Fruit fly (Drosophila melanogaster): ENCODE data around the gene CG31815.

The CG31815 gene

DNA sequence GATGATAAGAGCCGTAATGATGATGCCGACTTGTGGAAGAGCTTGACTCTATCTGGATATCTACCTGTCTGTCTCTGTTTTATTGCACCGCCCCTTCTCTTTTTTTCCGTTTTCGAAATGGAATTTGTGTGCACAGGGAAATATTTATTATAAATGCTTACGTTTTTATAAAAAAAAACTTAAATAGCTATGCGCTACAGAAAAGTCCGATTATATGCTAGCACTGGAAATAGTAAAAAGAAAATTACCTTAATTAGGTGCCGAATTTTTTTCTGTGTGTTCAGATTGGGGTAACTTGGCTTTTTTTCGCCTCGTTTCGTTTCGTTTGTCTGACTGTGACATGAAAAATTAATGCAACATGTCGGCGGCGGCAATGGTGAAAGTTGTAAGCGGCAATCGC is 13.7 kb upstream of the CG31815 start (continued):
- TF ChIP-seq CG6854 (GFP tag; optimal IDR thresholded peaks at IDR 0.05) (peak; percentile 51), CG1621 (tag; optimal IDR thresholded peaks at IDR 0.05) (peak; percentile 69), CG7368 (GFP tag; optimal IDR thresholded peaks at IDR 0.05) (peak; percentile 86), fd85E (GFP tag; optimal IDR thresholded peaks at IDR 0.05) (peak; percentile 36), CG32006 (GFP tag; optimal IDR thresholded peaks at IDR 0.05) (peak; percentile 93), CG16779 (tag; optimal IDR thresholded peaks at IDR 0.05) (peak; percentile 20), esn (GFP tag; optimal IDR thresholded peaks at IDR 0.05) (peak; percentile 83), Smox (GFP tag; optimal IDR thresholded peaks at IDR 0.05) (peak; percentile 76), net (GFP tag; optimal IDR thresholded peaks at IDR 0.05) (peak; percentile 81), Gug (GFP tag; IDR thresholded peaks at IDR 0.05) (peak; percentile 82), CG4318 (GFP tag; optimal IDR thresholded peaks at IDR 0.05) (peak; percentile 85), salr (GFP tag; optimal IDR thresholded peaks at IDR 0.05) (peak; percentile 43 to 61), Sox15 (GFP tag; optimal IDR thresholded peaks at IDR 0.05) (peak; percentile 70)

DNA sequence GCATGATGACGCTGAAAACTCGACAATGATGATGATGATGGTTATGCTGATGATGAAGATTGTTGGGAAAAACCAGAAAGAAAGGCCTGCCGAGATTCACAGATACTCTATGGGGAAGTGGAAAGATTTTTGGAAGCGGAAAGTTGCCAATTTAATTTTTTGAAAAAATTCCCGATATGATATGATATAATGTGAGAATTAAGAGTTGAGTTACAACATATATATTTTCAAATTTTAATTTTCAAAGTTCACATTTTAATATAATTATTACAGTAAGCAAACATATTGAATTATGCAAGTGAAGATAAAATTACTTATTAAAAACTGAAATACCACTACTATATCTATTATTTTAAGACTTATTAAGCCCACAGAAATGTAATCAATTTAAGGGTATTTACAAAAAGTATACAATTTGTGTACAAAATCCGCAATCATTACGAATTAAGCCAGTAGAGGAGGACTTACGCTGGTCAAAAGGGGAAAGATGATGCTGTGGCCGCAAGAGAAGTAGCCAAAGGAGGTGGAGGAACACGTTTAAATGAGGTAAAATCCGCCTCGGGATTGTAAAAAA is 11.6 kb upstream of the CG31815 start:
- TF ChIP-seq acj6 (GFP tag; optimal IDR thresholded peaks at IDR 0.05) (peak; percentile 49), CG8319 (GFP tag; optimal IDR thresholded peaks at IDR 0.05) (peak; percentile 51), CG11762 (GFP tag; optimal IDR thresholded peaks at IDR 0.05; ENCODE audit: insufficient read depth) (peak; percentile 56), CG11294 (GFP tag; IDR thresholded peaks at IDR 0.05) (no peak), CG8632 (GFP tag; optimal IDR thresholded peaks at IDR 0.05) (peak; percentile 53), topi (GFP tag; optimal IDR thresholded peaks at IDR 0.05) (peak; percentile 32), CG10669 (GFP tag; optimal IDR thresholded peaks at IDR 0.05) (peak; percentile 20), Eip78C (GFP tag) (peak; percentile 91), CG6276 (GFP tag; optimal IDR thresholded peaks at IDR 0.05) (peak; percentile 47), ss (GFP tag; optimal IDR thresholded peaks at IDR 0.05) (peak; percentile 19 to 53), CG8119 (GFP tag; IDR thresholded peaks at IDR 0.05) (peak; percentile 60; the same call in 2 of the 3 replicates), lz (GFP tag; optimal IDR thresholded peaks at IDR 0.05) (peak; percentile 5), cyc (GFP tag; optimal IDR thresholded peaks at IDR 0.05) (no peak), esn (GFP tag; optimal IDR thresholded peaks at IDR 0.05) (peak; percentile 57), CG1621 (tag; optimal IDR thresholded peaks at IDR 0.05) (no peak), Met (GFP tag; optimal IDR thresholded peaks at IDR 0.05) (peak; percentile 47), dac (GFP tag; optimal IDR thresholded peaks at IDR 0.05) (no peak), Blimp-1 (GFP tag; optimal IDR thresholded peaks at IDR 0.05) (no peak), Hr38 (GFP tag; optimal IDR thresholded peaks at IDR 0.05) (no peak), fkh (GFP tag; optimal IDR thresholded peaks at IDR 0.05) (no peak), CG16779 (tag; optimal IDR thresholded peaks at IDR 0.05) (peak; percentile 33), Eip75B (GFP tag; optimal IDR thresholded peaks at IDR 0.05) (peak; percentile 63), Ets21C (GFP tag; optimal IDR thresholded peaks at IDR 0.05) (no peak), Lpt (GFP tag; optimal IDR thresholded peaks at IDR 0.05) (no peak), Hr39 (GFP tag; optimal IDR thresholded peaks at IDR 0.05) (no peak), fd59A (GFP tag; optimal IDR thresholded peaks at IDR 0.05) (peak; percentile 29), achi (GFP tag; optimal IDR thresholded peaks at IDR 0.05) (peak; percentile 48), Sox102F (GFP tag; optimal IDR thresholded peaks at IDR 0.05) (peak; percentile 8), CG7368 (GFP tag; optimal IDR thresholded peaks at IDR 0.05) (no peak), dsx (GFP tag; optimal IDR thresholded peaks at IDR 0.05; ENCODE audit: poor library complexity, severe bottlenecking) (peak; percentile 56), Ets96B (tag; optimal IDR thresholded peaks at IDR 0.05) (peak; percentile 49), Sox15 (GFP tag; optimal IDR thresholded peaks at IDR 0.05) (no peak), salr (GFP tag; optimal IDR thresholded peaks at IDR 0.05) (peak in 1 of 2 experiments; percentile 75), CG10631 (GFP tag; optimal IDR thresholded peaks at IDR 0.05) (peak; percentile 66), CG32006 (GFP tag; optimal IDR thresholded peaks at IDR 0.05) (peak; percentile 83), CG6163 (GFP tag; IDR thresholded peaks at IDR 0.05) (no peak), net (GFP tag; optimal IDR thresholded peaks at IDR 0.05) (peak; percentile 59), CG9139 (GFP tag; optimal IDR thresholded peaks at IDR 0.05) (no peak), svp (GFP tag) (peak; percentile 75), Hr4 (GFP tag; optimal IDR thresholded peaks at IDR 0.05) (peak; percentile 40), eg (GFP tag; IDR thresholded peaks at IDR 0.05) (0 out of 3 replicates have a peak, but pooled peaks have one; percentile 41), vri (GFP tag; optimal IDR thresholded peaks at IDR 0.05) (no peak), CG6854 (GFP tag; optimal IDR thresholded peaks at IDR 0.05) (no peak), CG6808 (GFP tag; optimal IDR thresholded peaks at IDR 0.05) (peak; percentile 35)
